Fruit fly (Drosophila melanogaster) whole organism, embryonic: ENCODE results near the gene CG6791.

Experiments
- Atf3 ChIP-seq: fragments of 200-800 bp; sonication (Bioruptor generic); optimal IDR thresholded peaks from 3 replicates; lab custom pipeline; 2016; ENCODE audit warnings: missing biosample characterization, missing genetic modification characterization
- B-H1 ChIP-seq: fragments of 200-800 bp; sonication (Bioruptor generic); IDR thresholded peaks from 3 replicates; pipeline ENCODE4 v1.3.6; 2022; ENCODE audit warnings: missing biosample characterization, missing genetic modification characterization
- Bgb ChIP-seq: fragments of 200-800 bp; sonication (Bioruptor generic); IDR thresholded peaks from 2 replicates; pipeline ENCODE4 v1.3.6; 2022; ENCODE audit warnings: missing biosample characterization, missing genetic modification characterization; ENCODE audit not compliant: partially characterized antibody
- Blimp-1 ChIP-seq: fragments of 200-800 bp; sonication (Bioruptor generic); optimal IDR thresholded peaks from 3 replicates; lab custom pipeline; 2018; ENCODE audit warnings: missing biosample characterization, missing genetic modification characterization, mild to moderate bottlenecking, moderate library complexity, missing genetic modification reagents
- CG14441 ChIP-seq: fragments of 200-800 bp; sonication (Bioruptor generic); IDR thresholded peaks from 2 replicates; pipeline ENCODE4 v1.3.6; 2022; ENCODE audit warnings: missing biosample characterization, missing genetic modification characterization
- CG14667 ChIP-seq: fragments of 200-800 bp; sonication (Bioruptor generic); IDR thresholded peaks from 2 replicates; pipeline ENCODE4 v1.3.6; 2022; ENCODE audit warnings: missing biosample characterization, missing genetic modification characterization
- CG16863 ChIP-seq: fragments of 200-800 bp; sonication (Bioruptor generic); optimal IDR thresholded peaks from 3 replicates; lab custom pipeline; 2016; ENCODE audit warnings: missing biosample characterization, missing genetic modification characterization
- CG17568 ChIP-seq: fragments of 200-800 bp; sonication (Bioruptor generic); optimal IDR thresholded peaks from 2 replicates; lab custom pipeline; 2018; ENCODE audit warnings: missing biosample characterization, mild to moderate bottlenecking, missing genetic modification characterization, moderate library complexity
- CG18764 ChIP-seq: fragments of 200-800 bp; sonication (Bioruptor generic); optimal IDR thresholded peaks from 3 replicates; lab custom pipeline; 2016; ENCODE audit warnings: missing biosample characterization, missing genetic modification characterization
- CG2875 ChIP-seq: fragments of 200-800 bp; sonication (Bioruptor generic); optimal IDR thresholded peaks from 2 replicates; lab custom pipeline; 2017; ENCODE audit warnings: missing biosample characterization, mild to moderate bottlenecking, missing genetic modification characterization, missing genetic modification reagents
- CG31441 ChIP-seq: fragments of 200-800 bp; sonication (Bioruptor generic); IDR thresholded peaks from 2 replicates; pipeline ENCODE4 v1.3.6; 2022; ENCODE audit warnings: missing biosample characterization, missing genetic modification characterization
- CG34376 ChIP-seq: fragments of 200-800 bp; sonication (Bioruptor generic); optimal IDR thresholded peaks from 2 replicates; lab custom pipeline; 2018; ENCODE audit warnings: missing biosample characterization, mild to moderate bottlenecking, missing genetic modification characterization
- CG4360 ChIP-seq: fragments of 200-800 bp; sonication (Bioruptor generic); IDR thresholded peaks from 2 replicates; pipeline ENCODE4 v1.3.6; 2022; ENCODE audit warnings: missing biosample characterization, missing genetic modification characterization
- CG5245 ChIP-seq: fragments of 200-800 bp; sonication (Bioruptor generic); optimal IDR thresholded peaks from 3 replicates; lab custom pipeline; 2016; ENCODE audit warnings: missing biosample characterization, missing genetic modification characterization
- CG6175 ChIP-seq: fragments of 200-800 bp; sonication (Bioruptor generic); IDR thresholded peaks from 3 replicates; pipeline ENCODE4 v1.3.6; 2022; ENCODE audit warnings: missing biosample characterization, missing genetic modification characterization
- CG6765 ChIP-seq: fragments of 200-800 bp; sonication (Bioruptor generic); optimal IDR thresholded peaks from 3 replicates; lab custom pipeline; 2017; ENCODE audit warnings: missing biosample characterization, mild to moderate bottlenecking, missing genetic modification characterization
- CG7556 ChIP-seq: fragments of 200-800 bp; sonication (Bioruptor generic); optimal IDR thresholded peaks from 2 replicates; lab custom pipeline; 2017; ENCODE audit warnings: missing biosample characterization, mild to moderate bottlenecking, missing genetic modification characterization
- CG7987 ChIP-seq: fragments of 200-800 bp; sonication (Bioruptor generic); optimal IDR thresholded peaks from 2 replicates; lab custom pipeline; 2018; ENCODE audit warnings: missing biosample characterization, mild to moderate bottlenecking, missing genetic modification characterization, moderate library complexity
- CG8359 ChIP-seq: fragments of 200-800 bp; sonication (Bioruptor generic); optimal IDR thresholded peaks from 2 replicates; lab custom pipeline; 2017; ENCODE audit warnings: missing biosample characterization, mild to moderate bottlenecking, missing genetic modification characterization, borderline replicate concordance
- D19B ChIP-seq: fragments of 200-800 bp; sonication (Bioruptor generic); optimal IDR thresholded peaks from 2 replicates; lab custom pipeline; 2017; ENCODE audit warnings: missing biosample characterization, mild to moderate bottlenecking, missing genetic modification characterization
- Dbx ChIP-seq: fragments of 200-800 bp; sonication (Bioruptor generic); IDR thresholded peaks from 3 replicates; pipeline ENCODE4 v1.3.6; 2022; ENCODE audit warnings: missing biosample characterization, missing genetic modification characterization
- Doc3 ChIP-seq: fragments of 200-800 bp; sonication (Bioruptor generic); IDR thresholded peaks from 3 replicates; pipeline ENCODE4 v1.3.6; 2022; ENCODE audit warnings: missing biosample characterization, missing genetic modification characterization; ENCODE audit not compliant: partially characterized antibody
- Drgx ChIP-seq: fragments of 200-800 bp; sonication (Bioruptor generic); IDR thresholded peaks from 2 replicates; pipeline ENCODE4 v1.3.6; 2022; ENCODE audit warnings: missing biosample characterization, missing genetic modification characterization
- E2f1 ChIP-seq: fragments of 200-800 bp; sonication (Bioruptor generic); IDR thresholded peaks from 2 replicates; pipeline ENCODE4 v1.3.6; 2022; ENCODE audit warnings: missing biosample characterization, missing genetic modification characterization
- E2f2 ChIP-seq: fragments of 200-800 bp; sonication (Bioruptor generic); IDR thresholded peaks from 2 replicates; pipeline ENCODE4 v1.3.6; 2022; ENCODE audit warnings: missing biosample characterization, missing genetic modification characterization
- H2.0 ChIP-seq: fragments of 200-800 bp; sonication (Bioruptor generic); IDR thresholded peaks from 2 replicates; pipeline ENCODE4 v1.3.6; 2022; ENCODE audit warnings: missing biosample characterization, missing genetic modification characterization
- HHEX ChIP-seq: fragments of 200-800 bp; sonication (Bioruptor generic); optimal IDR thresholded peaks from 3 replicates; lab custom pipeline; 2017; ENCODE audit warnings: missing biosample characterization, mild to moderate bottlenecking, missing genetic modification characterization, missing genetic modification reagents
- Nf-YA ChIP-seq: fragments of 200-800 bp; sonication (Bioruptor generic); IDR thresholded peaks from 2 replicates; pipeline ENCODE4 v1.3.6; 2022; ENCODE audit warnings: missing biosample characterization, missing genetic modification characterization
- NfI ChIP-seq: fragments of 200-800 bp; sonication (Bioruptor generic); optimal IDR thresholded peaks from 3 replicates; lab custom pipeline; 2018; ENCODE audit warnings: missing biosample characterization, mild to moderate bottlenecking, missing genetic modification characterization, moderate library complexity
- Ptx1 ChIP-seq: fragments of 200-800 bp; sonication (Bioruptor generic); IDR thresholded peaks from 2 replicates; pipeline ENCODE4 v1.3.6; 2022; ENCODE audit warnings: missing biosample characterization, missing genetic modification characterization
- Trl ChIP-seq, 3 experiments: fragments of >200 bp in 2 of 3; fragments of 200-800 bp in 1 of 3; sonication (Bioruptor generic) in 1 of 3; optimal IDR thresholded peaks; 2 replicates in 1 of 3; 3 replicates in 2 of 3; lab custom pipeline; 2016 to 2017; ENCODE audit warnings: missing biosample characterization in 1 of 3, missing genetic modification characterization in 1 of 3
- al ChIP-seq: fragments of 200-800 bp; sonication (Bioruptor generic); IDR thresholded peaks from 2 replicates; pipeline ENCODE4 v1.3.6; 2022; ENCODE audit warnings: missing biosample characterization, missing genetic modification characterization
- ap ChIP-seq: fragments of 200-800 bp; sonication (Bioruptor generic); IDR thresholded peaks from 2 replicates; pipeline ENCODE4 v1.3.6; 2022; ENCODE audit warnings: missing biosample characterization, missing genetic modification characterization
- bab2 ChIP-seq: fragments of 200-800 bp; sonication (Bioruptor generic); optimal IDR thresholded peaks from 2 replicates; lab custom pipeline; 2016; ENCODE audit warnings: missing biosample characterization, missing genetic modification characterization
- cwo ChIP-seq: fragments of 200-800 bp; sonication (Bioruptor generic); optimal IDR thresholded peaks from 3 replicates; lab custom pipeline; 2017; ENCODE audit warnings: missing biosample characterization, missing genetic modification characterization, mild to moderate bottlenecking, moderate library complexity, missing genetic modification reagents
- dmrt99B ChIP-seq: fragments of 200-800 bp; sonication (Bioruptor generic); optimal IDR thresholded peaks from 2 replicates; lab custom pipeline; 2018; ENCODE audit warnings: missing biosample characterization, mild to moderate bottlenecking, missing genetic modification characterization, moderate library complexity
- en ChIP-seq: fragments of 200-800 bp; sonication (Bioruptor generic); optimal IDR thresholded peaks from 2 replicates; lab custom pipeline; 2016; ENCODE audit warnings: missing biosample characterization, missing genetic modification characterization
- gcm ChIP-seq: fragments of 200-800 bp; sonication (Bioruptor generic); optimal IDR thresholded peaks from 2 replicates; lab custom pipeline; 2019; ENCODE audit warnings: missing biosample characterization, mild to moderate bottlenecking, missing genetic modification characterization, moderate library complexity
- ken ChIP-seq: fragments of 200-800 bp; sonication (Bioruptor generic); IDR thresholded peaks from 3 replicates; pipeline ENCODE4 v1.3.6; 2022; ENCODE audit warnings: missing biosample characterization, missing genetic modification characterization
- lab ChIP-seq: fragments of 200-800 bp; sonication (Bioruptor generic); optimal IDR thresholded peaks from 3 replicates; lab custom pipeline; 2017; ENCODE audit warnings: missing biosample characterization, missing genetic modification characterization, mild to moderate bottlenecking, moderate library complexity, missing genetic modification reagents
- nau ChIP-seq: fragments of 200-800 bp; sonication (Bioruptor generic); optimal IDR thresholded peaks from 3 replicates; lab custom pipeline; 2017; ENCODE audit warnings: missing biosample characterization, mild to moderate bottlenecking, missing genetic modification characterization, missing genetic modification reagents
- nom ChIP-seq: fragments of 200-800 bp; sonication (Bioruptor generic); optimal IDR thresholded peaks from 2 replicates; lab custom pipeline; 2017; ENCODE audit warnings: missing biosample characterization, missing genetic modification characterization, mild to moderate bottlenecking, moderate library complexity, missing genetic modification reagents
- odd ChIP-seq: fragments of 200-800 bp; sonication (Bioruptor generic); optimal IDR thresholded peaks from 2 replicates; lab custom pipeline; 2017; ENCODE audit warnings: missing biosample characterization, mild to moderate bottlenecking, missing genetic modification characterization
- psq ChIP-seq: fragments of 200-800 bp; sonication (Bioruptor generic); optimal IDR thresholded peaks from 2 replicates; lab custom pipeline; 2017; ENCODE audit warnings: missing biosample characterization, missing genetic modification characterization
- tll ChIP-seq, 2 experiments: fragments of 200-800 bp in 1 of 2; fragments of >200 bp in 1 of 2; sonication (Bioruptor generic) in 1 of 2; optimal IDR thresholded peaks; 2 replicates each; lab custom pipeline; 2017 to 2019; ENCODE audit warnings: missing biosample characterization in 2 of 2, missing genetic modification characterization in 2 of 2, mild to moderate bottlenecking in 1 of 2, moderate library complexity in 1 of 2
- ttk ChIP-seq: fragments of 200-800 bp; sonication (Bioruptor generic); IDR thresholded peaks from 2 replicates; pipeline ENCODE4 v2.1.2; 2022; ENCODE audit warnings: missing biosample characterization, missing genetic modification characterization
- tx ChIP-seq: fragments of 200-800 bp; sonication (Bioruptor generic); optimal IDR thresholded peaks from 2 replicates; lab custom pipeline; 2016; ENCODE audit warnings: missing biosample characterization, missing genetic modification characterization
- usp ChIP-seq: fragments of >200 bp; optimal IDR thresholded peaks from 2 replicates; lab custom pipeline; 2017; ENCODE audit warnings: missing biosample characterization, missing genetic modification characterization
- vnd ChIP-seq: fragments of 200-800 bp; sonication (Bioruptor generic); IDR thresholded peaks from 3 replicates; pipeline ENCODE4 v1.3.6; 2022; ENCODE audit warnings: missing biosample characterization, missing genetic modification characterization; ENCODE audit not compliant: partially characterized antibody

Gene CG6791

dm6 chr3R:11623025-11623424, 33.1 kb upstream of the CG6791 start, which contains the start of gene CG14711 (continued):
- peak; percentile 85 for TF ChIP-seq Dbx (GFP tag; lab: Robert Waterston, UW)
- no peak for TF ChIP-seq gcm
- peak; percentile 79 for TF ChIP-seq Doc3 (GFP tag; lab: Robert Waterston, UW)
- peak; percentile 74 for TF ChIP-seq CG2875 (GFP tag; lab: Kevin White, UChicago)
- TF ChIP-seq dmrt99B (tag; lab: Kevin White, UChicago), result no peak
- peak; percentile 48 for TF ChIP-seq D19B (GFP tag; lab: Kevin White, UChicago)
- TF ChIP-seq E2f2, result peak; percentile 81
- TF ChIP-seq lab, result no peak
- peak; percentile 19 for TF ChIP-seq psq (GFP tag; lab: Kevin White, UChicago)
- TF ChIP-seq CG14667 (GFP tag; lab: Robert Waterston, UW), result peak; percentile 52; the same call in 1 of the 2 replicates
- TF ChIP-seq Drgx (GFP tag; lab: Robert Waterston, UW), result peak; percentile 67
- TF ChIP-seq bab2 (GFP tag; lab: Kevin White, UChicago), result peak; percentile 83
- TF ChIP-seq odd (GFP tag; lab: Kevin White, UChicago), result no peak
- TF ChIP-seq tll (GFP tag; optimal IDR thresholded peaks at IDR 0.05; lab: Kevin White, UChicago), result peak in 1 of 2 experiments; percentile 10
- TF ChIP-seq CG31441, result no peak; the same call in 1 of the 2 replicates
- TF ChIP-seq CG18764, result peak; percentile 98
- TF ChIP-seq vnd (GFP tag; lab: Robert Waterston, UW), result peak; percentile 79
- peak; percentile 72 for TF ChIP-seq Nf-YA (GFP tag; lab: Robert Waterston, UW)
- peak; percentile 6 for TF ChIP-seq en (GFP tag; lab: Kevin White, UChicago)
- TF ChIP-seq CG4360 (GFP tag; lab: Robert Waterston, UW), result peak; percentile 61; the same call in 1 of the 2 replicates
- peak; percentile 87 for TF ChIP-seq Ptx1
- TF ChIP-seq Atf3 (GFP tag; lab: Kevin White, UChicago), result peak; percentile 10
- peak; percentile 86 for TF ChIP-seq H2.0 (GFP tag; lab: Robert Waterston, UW)
- peak; percentile 79 for TF ChIP-seq CG6765 (GFP tag; lab: Kevin White, UChicago)
- no peak for TF ChIP-seq nau (GFP tag; lab: Kevin White, UChicago)
- peak; percentile 84 for TF ChIP-seq CG14441 (GFP tag; lab: Robert Waterston, UW)
- no peak for TF ChIP-seq CG17568 (GFP tag; lab: Kevin White, UChicago)
- peak; percentile 85 for TF ChIP-seq NfI (GFP tag; lab: Kevin White, UChicago)
- TF ChIP-seq Bgb (GFP tag; lab: Robert Waterston, UW), result peak; percentile 58
- peak; percentile 49 for TF ChIP-seq nom (GFP tag; lab: Kevin White, UChicago)
- peak; percentile 37 for TF ChIP-seq CG8359 (GFP tag; lab: Kevin White, UChicago)
- TF ChIP-seq CG7556, result peak; percentile 83
- peak; percentile 78 for TF ChIP-seq CG5245 (GFP tag; lab: Kevin White, UChicago)
- TF ChIP-seq CG16863 (GFP tag; lab: Kevin White, UChicago), result peak; percentile 67
- peak; percentile 65; the same call in 1 of the 3 replicates for TF ChIP-seq ken (GFP tag; lab: Robert Waterston, UW)
- TF ChIP-seq B-H1 (GFP tag; lab: Robert Waterston, UW), result peak; percentile 67; the same call in 2 of the 3 replicates
- peak; percentile 79 for TF ChIP-seq al
- TF ChIP-seq CG7987 (GFP tag; lab: Kevin White, UChicago), result peak; percentile 66
- peak; percentile 79 for TF ChIP-seq ap (GFP tag; lab: Robert Waterston, UW)
- peak; percentile 83 for TF ChIP-seq CG34376 (GFP tag; lab: Kevin White, UChicago)
- TF ChIP-seq CG6175 (GFP tag; lab: Robert Waterston, UW), result 0 out of 3 replicates have a peak, but pooled peaks have one; percentile 10
- TF ChIP-seq ttk (GFP tag; lab: Robert Waterston, UW), result peak; percentile 72
- no peak for TF ChIP-seq Trl (optimal IDR thresholded peaks at IDR 0.05; lab: Kevin White, UChicago)
- peak; percentile 77 for TF ChIP-seq Trl (GFP tag; optimal IDR thresholded peaks at IDR 0.05; lab: Kevin White, UChicago)
- TF ChIP-seq usp, result no peak
- TF ChIP-seq HHEX (GFP tag; lab: Kevin White, UChicago), result peak; percentile 78
- peak; percentile 36 for TF ChIP-seq tx
- TF ChIP-seq cwo, result peak; percentile 53
- TF ChIP-seq E2f1 (GFP tag; lab: Robert Waterston, UW), result peak; percentile 84
- TF ChIP-seq Blimp-1, result no peak
